Fruit fly (Drosophila melanogaster) whole organism, embryonic: ENCODE measurements around the gene Obp19b.

Source experiments
- ATbp ChIP-seq: fragments of 200-800 bp; sonication (Bioruptor generic); optimal IDR thresholded peaks from 2 replicates; lab custom pipeline; 2017; ENCODE audit warnings: missing biosample characterization, mild to moderate bottlenecking, missing genetic modification characterization, missing genetic modification reagents
- Adf1 ChIP-seq: fragments of 200-800 bp; sonication (Bioruptor generic); IDR thresholded peaks from 2 replicates; pipeline ENCODE4 v1.3.6; 2022; ENCODE audit warnings: missing biosample characterization, missing genetic modification characterization
- Atf-2 ChIP-seq: fragments of 200-800 bp; sonication (Bioruptor generic); optimal IDR thresholded peaks from 2 replicates; lab custom pipeline; 2016; ENCODE audit warnings: missing biosample characterization, missing genetic modification characterization
- B-H2 ChIP-seq: fragments of 200-800 bp; sonication (Bioruptor generic); optimal IDR thresholded peaks from 2 replicates; lab custom pipeline; 2018; ENCODE audit warnings: missing biosample characterization, mild to moderate bottlenecking, missing genetic modification characterization
- Bgb ChIP-seq: fragments of 200-800 bp; sonication (Bioruptor generic); IDR thresholded peaks from 2 replicates; pipeline ENCODE4 v1.3.6; 2022; ENCODE audit warnings: missing biosample characterization, missing genetic modification characterization; ENCODE audit not compliant: partially characterized antibody
- Bteb2 ChIP-seq: fragments of 200-800 bp; sonication (Bioruptor generic); optimal IDR thresholded peaks from 2 replicates; lab custom pipeline; 2016; ENCODE audit warnings: missing biosample characterization, missing genetic modification characterization
- CG10267 ChIP-seq: fragments of 200-800 bp; sonication (Bioruptor generic); optimal IDR thresholded peaks from 2 replicates; lab custom pipeline; 2018; ENCODE audit warnings: missing biosample characterization, mild to moderate bottlenecking, missing genetic modification characterization, moderate library complexity
- CG12219 ChIP-seq: fragments of 200-800 bp; sonication (Bioruptor generic); optimal IDR thresholded peaks from 3 replicates; lab custom pipeline; 2018; ENCODE audit warnings: missing biosample characterization, mild to moderate bottlenecking, missing genetic modification characterization
- CG13296 ChIP-seq: fragments of 200-800 bp; sonication (Bioruptor generic); optimal IDR thresholded peaks from 3 replicates; lab custom pipeline; 2018; ENCODE audit warnings: missing biosample characterization, mild to moderate bottlenecking, missing genetic modification characterization
- CG2875 ChIP-seq: fragments of 200-800 bp; sonication (Bioruptor generic); optimal IDR thresholded peaks from 2 replicates; lab custom pipeline; 2017; ENCODE audit warnings: missing biosample characterization, mild to moderate bottlenecking, missing genetic modification characterization, missing genetic modification reagents
- CG6854 ChIP-seq: fragments of 200-800 bp; sonication (Bioruptor generic); optimal IDR thresholded peaks from 3 replicates; lab custom pipeline; 2017; ENCODE audit warnings: missing biosample characterization, mild to moderate bottlenecking, missing genetic modification characterization
- CG7372 ChIP-seq: fragments of 200-800 bp; sonication (Bioruptor generic); IDR thresholded peaks from 2 replicates; pipeline ENCODE4 v1.3.6; 2022; ENCODE audit warnings: missing biosample characterization, missing genetic modification characterization
- CG7928 ChIP-seq: fragments of 200-800 bp; sonication (Bioruptor generic); optimal IDR thresholded peaks from 2 replicates; lab custom pipeline; 2017; ENCODE audit warnings: missing biosample characterization, mild to moderate bottlenecking, missing genetic modification characterization
- CG8388 ChIP-seq: fragments of 200-800 bp; sonication (Bioruptor generic); optimal IDR thresholded peaks from 2 replicates; lab custom pipeline; 2019; ENCODE audit warnings: missing biosample characterization, mild to moderate bottlenecking, missing genetic modification characterization, moderate library complexity
- CG8765 ChIP-seq: fragments of 200-800 bp; sonication (Bioruptor generic); IDR thresholded peaks from 2 replicates; pipeline ENCODE4 v1.3.6; 2022; ENCODE audit warnings: missing biosample characterization, missing genetic modification characterization
- CG9609 ChIP-seq: fragments of 200-800 bp; sonication (Bioruptor generic); optimal IDR thresholded peaks from 3 replicates; lab custom pipeline; 2016; ENCODE audit warnings: missing biosample characterization, missing genetic modification characterization
- CHES-1-like ChIP-seq: fragments of 200-800 bp; sonication (Bioruptor generic); optimal IDR thresholded peaks from 2 replicates; lab custom pipeline; 2016; ENCODE audit warnings: missing biosample characterization, missing genetic modification characterization
- D19A ChIP-seq: fragments of 200-800 bp; optimal IDR thresholded peaks from 3 replicates; lab custom pipeline; 2019; ENCODE audit warnings: missing biosample characterization, mild to moderate bottlenecking, missing genetic modification characterization, moderate library complexity
- Doc2 ChIP-seq: fragments of 200-800 bp; sonication (Bioruptor generic); IDR thresholded peaks from 2 replicates; pipeline ENCODE4 v1.3.6; 2022; ENCODE audit warnings: missing biosample characterization, missing genetic modification characterization
- Dp ChIP-seq: fragments of 200-800 bp; sonication (Bioruptor generic); optimal IDR thresholded peaks from 2 replicates; lab custom pipeline; 2018; ENCODE audit warnings: missing biosample characterization, mild to moderate bottlenecking, missing genetic modification characterization, moderate library complexity
- Ets97D ChIP-seq: fragments of 200-800 bp; sonication (Bioruptor generic); optimal IDR thresholded peaks from 3 replicates; lab custom pipeline; 2016; ENCODE audit warnings: missing biosample characterization, missing genetic modification characterization
- Fer3 ChIP-seq: fragments of 200-800 bp; sonication (Bioruptor generic); optimal IDR thresholded peaks from 2 replicates; lab custom pipeline; 2018; ENCODE audit warnings: missing biosample characterization, mild to moderate bottlenecking, missing genetic modification characterization, moderate library complexity
- GATAe ChIP-seq: fragments of 200-800 bp; sonication (Bioruptor generic); conservative IDR thresholded peaks from 2 replicates; pipeline ENCODE4 v1.3.6; 2022; ENCODE audit warnings: missing biosample characterization, missing genetic modification characterization
- Gsc ChIP-seq: fragments of 200-800 bp; sonication (Bioruptor generic); IDR thresholded peaks from 2 replicates; pipeline ENCODE4 v1.3.6; 2022; ENCODE audit warnings: missing biosample characterization, missing genetic modification characterization
- Gug ChIP-seq: fragments of 200-800 bp; sonication (Bioruptor generic); IDR thresholded peaks from 4 replicates; pipeline ENCODE4 v1.3.6; 2022; ENCODE audit warnings: missing biosample characterization, missing genetic modification characterization
- HLH54F ChIP-seq: fragments of 200-800 bp; sonication (Bioruptor generic); optimal IDR thresholded peaks from 3 replicates; lab custom pipeline; 2016; ENCODE audit warnings: missing biosample characterization, missing genetic modification characterization
- HmgD ChIP-seq: fragments of 200-800 bp; sonication (Bioruptor generic); optimal IDR thresholded peaks from 3 replicates; lab custom pipeline; 2016; ENCODE audit warnings: missing biosample characterization, missing genetic modification characterization
- Hr51 ChIP-seq, 2 experiments: fragments of 200-800 bp; sonication (Bioruptor generic); optimal IDR thresholded peaks; 2 replicates in 1 of 2; 3 replicates in 1 of 2; lab custom pipeline; 2016 to 2018; ENCODE audit warnings: missing biosample characterization in 2 of 2, missing genetic modification characterization in 2 of 2, mild to moderate bottlenecking in 1 of 2, moderate library complexity in 1 of 2
- Max ChIP-seq: fragments of 200-800 bp; sonication (Bioruptor generic); optimal IDR thresholded peaks from 2 replicates; lab custom pipeline; 2016; ENCODE audit warnings: missing biosample characterization, mild to moderate bottlenecking, missing genetic modification characterization
- Mes4 ChIP-seq: fragments of 200-800 bp; sonication (Bioruptor generic); optimal IDR thresholded peaks from 2 replicates; lab custom pipeline; 2016; ENCODE audit warnings: missing biosample characterization, missing genetic modification characterization
- Myb ChIP-seq: fragments of 200-800 bp; sonication (Bioruptor generic); optimal IDR thresholded peaks from 2 replicates; lab custom pipeline; 2016; ENCODE audit warnings: missing biosample characterization, missing genetic modification characterization
- Scr ChIP-seq: fragments of 200-800 bp; sonication (Bioruptor generic); IDR thresholded peaks from 2 replicates; pipeline ENCODE4 v1.3.6; 2022; ENCODE audit warnings: missing biosample characterization, missing genetic modification characterization; ENCODE audit not compliant: partially characterized antibody
- Tbp ChIP-seq: fragments of >200 bp; optimal IDR thresholded peaks from 2 replicates; lab custom pipeline; 2018; ENCODE audit warnings: missing biosample characterization, missing genetic modification characterization
- Vsx1 ChIP-seq: fragments of 200-800 bp; sonication (Bioruptor generic); optimal IDR thresholded peaks from 2 replicates; lab custom pipeline; 2017; ENCODE audit warnings: missing biosample characterization, mild to moderate bottlenecking, missing genetic modification characterization, missing genetic modification reagents
- al ChIP-seq: fragments of 200-800 bp; sonication (Bioruptor generic); IDR thresholded peaks from 2 replicates; pipeline ENCODE4 v1.3.6; 2022; ENCODE audit warnings: missing biosample characterization, missing genetic modification characterization
- chinmo ChIP-seq: fragments of 200-800 bp; sonication (Bioruptor generic); IDR thresholded peaks from 4 replicates; pipeline ENCODE4 v1.3.6; 2022; ENCODE audit warnings: missing biosample characterization, missing genetic modification characterization; ENCODE audit not compliant: partially characterized antibody
- ewg ChIP-seq: fragments of 200-800 bp; sonication (Bioruptor generic); optimal IDR thresholded peaks from 3 replicates; lab custom pipeline; 2017; ENCODE audit warnings: mild to moderate bottlenecking, missing biosample characterization, missing genetic modification reagents, missing genetic modification characterization
- gce ChIP-seq: fragments of 200-800 bp; sonication (Bioruptor generic); IDR thresholded peaks from 3 replicates; pipeline ENCODE4 v1.3.6; 2022; ENCODE audit warnings: missing biosample characterization, missing genetic modification characterization
- grau ChIP-seq: fragments of 200-800 bp; optimal IDR thresholded peaks from 3 replicates; lab custom pipeline; 2019; ENCODE audit warnings: missing biosample characterization, mild to moderate bottlenecking, missing genetic modification characterization, moderate library complexity
- gro ChIP-seq: fragments of 200-800 bp; sonication (Bioruptor generic); optimal IDR thresholded peaks from 2 replicates; lab custom pipeline; 2016; ENCODE audit warnings: missing biosample characterization, missing genetic modification characterization
- jigr1 ChIP-seq: fragments of 200-800 bp; sonication (Bioruptor generic); IDR thresholded peaks from 3 replicates; pipeline ENCODE4 v1.3.6; 2022; ENCODE audit warnings: missing biosample characterization, missing genetic modification characterization
- jumu ChIP-seq: fragments of 200-800 bp; sonication (Bioruptor generic); optimal IDR thresholded peaks from 3 replicates; lab custom pipeline; 2016; ENCODE audit warnings: missing biosample characterization, missing genetic modification characterization
- schlank ChIP-seq: fragments of 200-800 bp; sonication (Bioruptor generic); optimal IDR thresholded peaks from 2 replicates; lab custom pipeline; 2018; ENCODE audit warnings: missing biosample characterization, mild to moderate bottlenecking, missing genetic modification characterization
- sens ChIP-seq: fragments of 200-800 bp; sonication (Bioruptor generic); peaks from one replicate; lab custom pipeline; 2016; ENCODE audit warnings: missing biosample characterization, missing genetic modification characterization
- trem ChIP-seq: fragments of 200-800 bp; optimal IDR thresholded peaks from 3 replicates; lab custom pipeline; 2019; ENCODE audit warnings: missing biosample characterization, mild to moderate bottlenecking, missing genetic modification characterization, moderate library complexity
- unc-4 ChIP-seq: fragments of 200-800 bp; sonication (Bioruptor generic); IDR thresholded peaks from 2 replicates; pipeline ENCODE4 v1.3.6; 2022; ENCODE audit warnings: missing biosample characterization, missing genetic modification characterization; ENCODE audit not compliant: partially characterized antibody
- usp ChIP-seq: fragments of >200 bp; optimal IDR thresholded peaks from 2 replicates; lab custom pipeline; 2017; ENCODE audit warnings: missing biosample characterization, missing genetic modification characterization
- vvl ChIP-seq: fragments of 200-800 bp; sonication (Bioruptor generic); IDR thresholded peaks from 2 replicates; pipeline ENCODE4 v1.3.6; 2022; ENCODE audit warnings: missing biosample characterization, missing genetic modification characterization
- zf30C ChIP-seq: fragments of 200-800 bp; sonication (Bioruptor generic); optimal IDR thresholded peaks from 3 replicates; lab custom pipeline; 2018; ENCODE audit warnings: missing biosample characterization, mild to moderate bottlenecking, missing genetic modification characterization

The Obp19b gene

dm6 chrX:20466382-20466928 lies 49.9 kb downstream of the Obp19b start (continued):
- TF ChIP-seq grau (tag; lab: Kevin White, UChicago) (no peak), usp (no peak), trem (tag; lab: Kevin White, UChicago) (no peak), jumu (GFP tag; lab: Kevin White, UChicago) (no peak), Tbp (GFP tag; lab: Kevin White, UChicago) (no peak), Bgb (no peak), HLH54F (GFP tag; lab: Kevin White, UChicago) (no peak), gro (GFP tag; lab: Kevin White, UChicago) (no peak), D19A (peak; percentile 61), CG8765 (GFP tag; lab: Robert Waterston, UW) (no peak), CG6854 (GFP tag; lab: Kevin White, UChicago) (no peak), Ets97D (no peak), GATAe (GFP tag; lab: Robert Waterston, UW) (no peak), Hr51 (GFP tag; optimal IDR thresholded peaks at IDR 0.05; lab: Kevin White, UChicago) (no peak), Max (GFP tag; lab: Kevin White, UChicago) (no peak), Bteb2 (GFP tag; lab: Kevin White, UChicago) (no peak), jigr1 (GFP tag; lab: Robert Waterston, UW) (no peak), CG12219 (GFP tag; lab: Kevin White, UChicago) (no peak), Scr (GFP tag; lab: Robert Waterston, UW) (no peak), Mes4 (GFP tag; lab: Kevin White, UChicago) (no peak), Atf-2 (GFP tag; lab: Kevin White, UChicago) (no peak), zf30C (GFP tag; lab: Kevin White, UChicago) (no peak), Dp (GFP tag; lab: Kevin White, UChicago) (no peak), CG7928 (GFP tag; lab: Kevin White, UChicago) (no peak), B-H2 (GFP tag; lab: Kevin White, UChicago) (no peak), CG8388 (GFP tag; lab: Kevin White, UChicago) (peak; percentile 76), CHES-1-like (GFP tag; lab: Kevin White, UChicago) (no peak), sens (peak; percentile 38), ATbp (GFP tag; lab: Kevin White, UChicago) (no peak), CG13296 (GFP tag; lab: Kevin White, UChicago) (peak; percentile 30), CG2875 (GFP tag; lab: Kevin White, UChicago) (no peak), ewg (GFP tag; lab: Kevin White, UChicago) (no peak), HmgD (GFP tag; lab: Kevin White, UChicago) (no peak), Gsc (no peak), schlank (no peak), al (GFP tag; lab: Robert Waterston, UW) (no peak), Doc2 (GFP tag; lab: Robert Waterston, UW) (no peak), chinmo (GFP tag; lab: Robert Waterston, UW) (no peak), Fer3 (tag; lab: Kevin White, UChicago) (no peak), Gug (no peak), vvl (GFP tag; lab: Robert Waterston, UW) (no peak), CG7372 (GFP tag; lab: Robert Waterston, UW) (no peak), gce (GFP tag; lab: Robert Waterston, UW) (no peak), CG9609 (no peak), Myb (GFP tag; lab: Kevin White, UChicago) (no peak), unc-4 (GFP tag; lab: Robert Waterston, UW) (no peak), Adf1 (GFP tag; lab: Robert Waterston, UW) (no peak), Vsx1 (GFP tag; lab: Kevin White, UChicago) (no peak), CG10267 (tag; lab: Kevin White, UChicago) (no peak)
- TF ChIP-seq, all 482 proteins: peak for 10
